Worm (Caenorhabditis elegans): Measurements from ENCODE around the gene ubxn-4.

ubxn-4 gene

ce11 chrIII:8358213-8358672 lies 47.1 kb downstream of the ubxn-4 start, which contains the start of the genes R05D3.8 and rfp-1:
TSS of gene R05D3.8 (minus strand) at chrIII:8358327.
TSS of gene rfp-1 (plus strand) at chrIII:8358622.
- no peak for TF ChIP-seq him-1 (tag; optimal IDR thresholded peaks at IDR 0.05)
- TF ChIP-seq W03F9.2 (tag; optimal IDR thresholded peaks at IDR 0.05): peak; percentile 65

- TF ChIP-seq him-1 (tag; optimal IDR thresholded peaks at IDR 0.05) (no peak), W03F9.2 (tag; optimal IDR thresholded peaks at IDR 0.05) (peak; percentile 46), dao-5 (tag; optimal IDR thresholded peaks at IDR 0.05) (no peak)
Measured at ce11 chrIII:8356407-8356881, 48.9 kb downstream of the ubxn-4 start.

- TF ChIP-seq him-1 (tag; optimal IDR thresholded peaks at IDR 0.05) (no peak), dao-5 (tag; optimal IDR thresholded peaks at IDR 0.05) (no peak), W03F9.2 (tag; optimal IDR thresholded peaks at IDR 0.05) (no peak)
Measured at ce11 chrIII:8355462-8355815, 49.9 kb downstream of the ubxn-4 start.

ce11 chrIII:8354644-8355461 lies 50.5 kb downstream of the ubxn-4 start, which contains the start of gene unc-116:
TSS of gene unc-116 (minus strand) at chrIII:8355174.
- TF ChIP-seq dao-5 (tag; optimal IDR thresholded peaks at IDR 0.05) (no peak), W03F9.2 (tag; optimal IDR thresholded peaks at IDR 0.05) (no peak), him-1 (tag; optimal IDR thresholded peaks at IDR 0.05) (peak; percentile 17)

All from whole organism, L4/young adult.